Fruit fly (Drosophila melanogaster): ENCODE measurements around the gene CG45489.

Gene CG45489

dm6 chrX:19899978-19900377 lies 29.0 kb downstream of the CG45489 start:
- TF ChIP-seq insv (optimal IDR thresholded peaks at IDR 0.05) (no peak), h (optimal IDR thresholded peaks at IDR 0.05) (no peak), Myc (optimal IDR thresholded peaks at IDR 0.05) (no peak)

dm6 chrX:19897991-19898473 lies 30.9 kb downstream of the CG45489 start:
- TF ChIP-seq h (optimal IDR thresholded peaks at IDR 0.05), result no peak
- TF ChIP-seq insv (optimal IDR thresholded peaks at IDR 0.05), result no peak
- TF ChIP-seq Sin3A (optimal IDR thresholded peaks at IDR 0.05), result no peak
- TF ChIP-seq ttk (optimal IDR thresholded peaks at IDR 0.05), result no peak
- no peak for TF ChIP-seq psq (optimal IDR thresholded peaks at IDR 0.05)
- no peak for TF ChIP-seq Myc (optimal IDR thresholded peaks at IDR 0.05)

- no peak for TF ChIP-seq psq (optimal IDR thresholded peaks at IDR 0.05)
- no peak for TF ChIP-seq Sin3A (optimal IDR thresholded peaks at IDR 0.05)
- TF ChIP-seq insv (optimal IDR thresholded peaks at IDR 0.05), result no peak
- no peak for TF ChIP-seq ttk (optimal IDR thresholded peaks at IDR 0.05)
Observed at dm6 chrX:19897328-19897990, 31.5 kb downstream of the CG45489 start.

- TF ChIP-seq Sin3A (optimal IDR thresholded peaks at IDR 0.05) (no peak), h (optimal IDR thresholded peaks at IDR 0.05) (no peak), insv (optimal IDR thresholded peaks at IDR 0.05) (no peak), psq (optimal IDR thresholded peaks at IDR 0.05) (no peak), ttk (optimal IDR thresholded peaks at IDR 0.05) (no peak), Myc (optimal IDR thresholded peaks at IDR 0.05) (no peak)
Observed at dm6 chrX:19892070-19892469, 36.9 kb downstream of the CG45489 start.

- TF ChIP-seq Sin3A (optimal IDR thresholded peaks at IDR 0.05) (no peak), h (optimal IDR thresholded peaks at IDR 0.05) (no peak), insv (optimal IDR thresholded peaks at IDR 0.05) (no peak), psq (optimal IDR thresholded peaks at IDR 0.05) (no peak), Myc (optimal IDR thresholded peaks at IDR 0.05) (no peak)
Observed at dm6 chrX:19890010-19890665, 38.8 kb downstream of the CG45489 start, which contains the start of gene amn. Gene amn, minus strand, starts transcription at chrX:19890060.

- TF ChIP-seq Sin3A (optimal IDR thresholded peaks at IDR 0.05), result no peak
- no peak for TF ChIP-seq psq (optimal IDR thresholded peaks at IDR 0.05)
- no peak for TF ChIP-seq h (optimal IDR thresholded peaks at IDR 0.05)
- no peak for TF ChIP-seq insv (optimal IDR thresholded peaks at IDR 0.05)
- TF ChIP-seq Myc (optimal IDR thresholded peaks at IDR 0.05), result no peak
- TF ChIP-seq ttk (optimal IDR thresholded peaks at IDR 0.05), result no peak
Observed at dm6 chrX:19889128-19889756, 39.7 kb downstream of the CG45489 start.

- no peak for TF ChIP-seq Sin3A (optimal IDR thresholded peaks at IDR 0.05)
- no peak for TF ChIP-seq Myc (optimal IDR thresholded peaks at IDR 0.05)
- no peak for TF ChIP-seq psq (optimal IDR thresholded peaks at IDR 0.05)
- no peak for TF ChIP-seq h (optimal IDR thresholded peaks at IDR 0.05)
- no peak for TF ChIP-seq ttk (optimal IDR thresholded peaks at IDR 0.05)
- TF ChIP-seq insv (optimal IDR thresholded peaks at IDR 0.05), result no peak
Observed at dm6 chrX:19886936-19887934, 41.7 kb downstream of the CG45489 start.

dm6 chrX:19886515-19886914 lies 42.5 kb downstream of the CG45489 start:
- no peak for TF ChIP-seq h (optimal IDR thresholded peaks at IDR 0.05)
- no peak for TF ChIP-seq ttk (optimal IDR thresholded peaks at IDR 0.05)
- no peak for TF ChIP-seq Sin3A (optimal IDR thresholded peaks at IDR 0.05)

- TF ChIP-seq h (optimal IDR thresholded peaks at IDR 0.05) (no peak), psq (optimal IDR thresholded peaks at IDR 0.05) (no peak), ttk (optimal IDR thresholded peaks at IDR 0.05) (no peak), Myc (optimal IDR thresholded peaks at IDR 0.05) (no peak), insv (optimal IDR thresholded peaks at IDR 0.05) (no peak), Sin3A (optimal IDR thresholded peaks at IDR 0.05) (no peak)
Observed at dm6 chrX:19884204-19884603, 44.8 kb downstream of the CG45489 start.
